Fruit fly (Drosophila melanogaster): ENCODE measurements around the gene CG8219.
A peak's percentile ranks its signal among the peaks of the same experiment; 100 is the strongest.

Gene CG8219

DNA sequence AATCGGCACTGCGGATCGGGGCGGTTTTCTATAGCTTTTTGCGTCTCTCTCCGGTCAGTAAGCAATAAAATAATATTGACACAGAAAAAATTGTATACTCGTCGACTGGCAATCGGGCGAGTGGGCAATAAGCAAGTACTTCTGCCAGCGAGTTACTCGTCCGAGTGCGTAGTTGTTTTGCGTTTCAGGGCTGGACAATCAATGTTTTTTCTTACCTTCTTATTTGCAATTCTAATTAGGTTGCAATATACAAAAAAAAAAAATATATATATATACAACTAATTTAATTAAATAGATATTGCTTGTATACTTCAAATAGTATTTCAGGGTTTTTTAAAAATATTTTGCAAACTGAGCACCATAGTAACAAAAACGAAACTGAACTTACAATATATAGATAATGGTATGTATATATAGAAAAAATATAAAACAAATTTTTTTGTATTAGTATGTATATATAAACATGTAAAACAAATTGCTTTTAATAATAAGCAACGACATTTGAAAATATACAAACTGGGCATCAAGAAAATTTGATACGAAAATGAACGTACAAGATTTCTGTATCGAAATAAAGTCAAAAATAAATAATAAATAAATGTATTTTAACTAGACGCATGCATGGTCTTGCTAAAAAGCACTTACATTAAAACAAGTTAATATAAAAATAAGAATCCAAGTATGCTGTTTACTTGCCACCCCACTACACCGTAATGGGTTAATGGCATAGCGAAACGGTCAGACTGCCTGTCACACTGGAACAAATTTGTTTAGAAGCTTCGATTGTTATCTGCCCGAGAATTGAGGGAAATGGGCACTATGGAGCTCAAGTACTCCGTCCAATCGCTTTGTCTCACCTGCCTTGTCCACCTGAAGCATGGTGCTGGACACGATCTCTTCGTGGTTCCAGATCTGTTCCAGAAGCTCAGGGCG is 11.0 kb upstream of the CG8219 start, which contains the start of the genes D19A and CG7386:
TSS of gene D19A (minus strand) at position 129 of the 933 bp plus-strand sequence.
TSS of gene CG7386 (plus strand) at position 751 of the 933 bp plus-strand sequence.
- peak; percentile 96 for TF ChIP-seq Vsx2 (GFP tag; optimal IDR thresholded peaks at IDR 0.05; ENCODE audit: partially characterized antibody)
- TF ChIP-seq sv (GFP tag; optimal IDR thresholded peaks at IDR 0.05) = peak; percentile 65
- no peak for TF ChIP-seq usp (GFP tag; optimal IDR thresholded peaks at IDR 0.05)
- TF ChIP-seq Rel (GFP tag; optimal IDR thresholded peaks at IDR 0.05) = no peak
- TF ChIP-seq Rel (tag; optimal IDR thresholded peaks at IDR 0.05) = peak; percentile 24
- TF ChIP-seq br (GFP tag; optimal IDR thresholded peaks at IDR 0.05) = peak; percentile 51
- TF ChIP-seq Dfd (GFP tag; optimal IDR thresholded peaks at IDR 0.05) = no peak
- TF ChIP-seq tai (GFP tag; optimal IDR thresholded peaks at IDR 0.05) = no peak
- TF ChIP-seq Myc (optimal IDR thresholded peaks at IDR 0.05) = peak; percentile 30
- TF ChIP-seq pan (optimal IDR thresholded peaks at IDR 0.05) = no peak
- peak; percentile 39 for TF ChIP-seq HLH106 (tag; optimal IDR thresholded peaks at IDR 0.05)
- peak in 1 of 2 experiments; percentile 28 for TF ChIP-seq dl (GFP tag; optimal IDR thresholded peaks at IDR 0.05; ENCODE audit: insufficient read depth in 1 of 2, partially characterized antibody in 2 of 2)
- TF ChIP-seq lola (GFP tag; optimal IDR thresholded peaks at IDR 0.05) = no peak
- peak; percentile 45 for TF ChIP-seq CG9705 (GFP tag; optimal IDR thresholded peaks at IDR 0.05)
- TF ChIP-seq Dif (GFP tag; optimal IDR thresholded peaks at IDR 0.05; ENCODE audit: partially characterized antibody) = peak; percentile 91
- peak in 1 of 2 experiments; percentile 70 for TF ChIP-seq foxo (GFP tag; optimal IDR thresholded peaks at IDR 0.05)
- TF ChIP-seq N (GFP tag; optimal IDR thresholded peaks at IDR 0.05) = no peak
- peak; percentile 58 for TF ChIP-seq h (GFP tag; optimal IDR thresholded peaks at IDR 0.05)
- no peak for TF ChIP-seq Hr78 (GFP tag; optimal IDR thresholded peaks at IDR 0.05)
- no peak for TF ChIP-seq sage (GFP tag; optimal IDR thresholded peaks at IDR 0.05)
- TF ChIP-seq woc (GFP tag; optimal IDR thresholded peaks at IDR 0.05) = peak; percentile 79
- peak; percentile 24 for TF ChIP-seq fru (GFP tag; optimal IDR thresholded peaks at IDR 0.05)
- peak; percentile 55 for TF ChIP-seq psq (GFP tag; optimal IDR thresholded peaks at IDR 0.05)
- TF ChIP-seq Hr83 (GFP tag; optimal IDR thresholded peaks at IDR 0.05; ENCODE audit: poor library complexity, severe bottlenecking) = peak; percentile 91
- no peak for TF ChIP-seq Abd-B (GFP tag; optimal IDR thresholded peaks at IDR 0.05)
- no peak for TF ChIP-seq Mio (GFP tag; optimal IDR thresholded peaks at IDR 0.05)
- TF ChIP-seq ey (GFP tag; optimal IDR thresholded peaks at IDR 0.05) = peak; percentile 47
- no peak for TF ChIP-seq CrebA (GFP tag; optimal IDR thresholded peaks at IDR 0.05; ENCODE audit: borderline replicate concordance)
- TF ChIP-seq dsf (GFP tag; optimal IDR thresholded peaks at IDR 0.05; ENCODE audit: borderline replicate concordance) = no peak
- peak; percentile 28 for TF ChIP-seq OdsH (GFP tag; optimal IDR thresholded peaks at IDR 0.05)
- TF ChIP-seq Hnf4 (GFP tag; optimal IDR thresholded peaks at IDR 0.05) = peak; percentile 66
- no peak for TF ChIP-seq brk (GFP tag; optimal IDR thresholded peaks at IDR 0.05)
- TF ChIP-seq dmrt93B (GFP tag; optimal IDR thresholded peaks at IDR 0.05) = no peak
- peak; percentile 65 for TF ChIP-seq Sp1 (GFP tag; optimal IDR thresholded peaks at IDR 0.05)
- TF ChIP-seq rgr (GFP tag; optimal IDR thresholded peaks at IDR 0.05) = peak; percentile 59
- no peak for TF ChIP-seq Jra (GFP tag; optimal IDR thresholded peaks at IDR 0.05)
- TF ChIP-seq CG32264 (GFP tag; optimal IDR thresholded peaks at IDR 0.05) = no peak
- no peak for TF ChIP-seq GATAd (GFP tag; optimal IDR thresholded peaks at IDR 0.05)
- TF ChIP-seq jim (GFP tag; optimal IDR thresholded peaks at IDR 0.05) = no peak

- TF ChIP-seq woc (GFP tag; optimal IDR thresholded peaks at IDR 0.05) (peak; percentile 88), Rel (GFP tag; optimal IDR thresholded peaks at IDR 0.05) (no peak), Rel (tag; optimal IDR thresholded peaks at IDR 0.05) (peak; percentile 26), Sp1 (GFP tag; optimal IDR thresholded peaks at IDR 0.05) (peak; percentile 83), sv (GFP tag; optimal IDR thresholded peaks at IDR 0.05) (peak; percentile 78), lola (GFP tag; optimal IDR thresholded peaks at IDR 0.05) (no peak), HLH106 (tag; optimal IDR thresholded peaks at IDR 0.05) (peak; percentile 91), h (GFP tag; optimal IDR thresholded peaks at IDR 0.05) (peak; percentile 87), fru (GFP tag; optimal IDR thresholded peaks at IDR 0.05) (no peak), Abd-B (GFP tag; optimal IDR thresholded peaks at IDR 0.05) (no peak), Myc (optimal IDR thresholded peaks at IDR 0.05) (peak; percentile 12), CrebA (GFP tag; optimal IDR thresholded peaks at IDR 0.05; ENCODE audit: borderline replicate concordance) (no peak), dl (GFP tag; optimal IDR thresholded peaks at IDR 0.05; ENCODE audit: insufficient read depth in 1 of 2, partially characterized antibody in 2 of 2) (no peak), br (GFP tag; optimal IDR thresholded peaks at IDR 0.05) (no peak), sage (GFP tag; optimal IDR thresholded peaks at IDR 0.05) (no peak), OdsH (GFP tag; optimal IDR thresholded peaks at IDR 0.05) (peak; percentile 80), GATAd (GFP tag; optimal IDR thresholded peaks at IDR 0.05) (no peak), dmrt93B (GFP tag; optimal IDR thresholded peaks at IDR 0.05) (peak; percentile 84), N (GFP tag; optimal IDR thresholded peaks at IDR 0.05) (no peak), brk (GFP tag; optimal IDR thresholded peaks at IDR 0.05) (no peak), jim (GFP tag; optimal IDR thresholded peaks at IDR 0.05) (no peak), Dif (GFP tag; optimal IDR thresholded peaks at IDR 0.05; ENCODE audit: partially characterized antibody) (no peak), tai (GFP tag; optimal IDR thresholded peaks at IDR 0.05) (no peak), Hr78 (GFP tag; optimal IDR thresholded peaks at IDR 0.05) (no peak), pan (optimal IDR thresholded peaks at IDR 0.05) (no peak), psq (GFP tag; optimal IDR thresholded peaks at IDR 0.05) (peak; percentile 83), Vsx2 (GFP tag; optimal IDR thresholded peaks at IDR 0.05; ENCODE audit: partially characterized antibody) (no peak), dsf (GFP tag; optimal IDR thresholded peaks at IDR 0.05; ENCODE audit: borderline replicate concordance) (peak; percentile 55), Mio (GFP tag; optimal IDR thresholded peaks at IDR 0.05) (no peak), CG32264 (GFP tag; optimal IDR thresholded peaks at IDR 0.05) (no peak), Dfd (GFP tag; optimal IDR thresholded peaks at IDR 0.05) (no peak), usp (GFP tag; optimal IDR thresholded peaks at IDR 0.05) (no peak), ey (GFP tag; optimal IDR thresholded peaks at IDR 0.05) (peak; percentile 80), rgr (GFP tag; optimal IDR thresholded peaks at IDR 0.05) (peak; percentile 86), Hr83 (GFP tag; optimal IDR thresholded peaks at IDR 0.05; ENCODE audit: poor library complexity, severe bottlenecking) (peak; percentile 34)
Measured at dm6 chr3L:6192822-6193555, 7.3 kb upstream of the CG8219 start, which contains the start of the genes Sf3b6 and Tnpo. Sf3b6 (minus strand) TSS chr3L:6193179. Tnpo (plus strand) TSS chr3L:6193480.
